Worm (Caenorhabditis elegans) whole organism, L4 larva: Measurements from ENCODE around the gene T21B10.4.

Experiments
- Y5F2A.4 ChIP-seq: fragments of 200-800 bp; sonication (Bioruptor generic); optimal IDR thresholded peaks from 2 replicates; lab custom pipeline; 2018; ENCODE audit warnings: mild to moderate bottlenecking, missing genetic modification characterization, missing compliant biosample characterization
- attf-4 ChIP-seq: sonication (generic microtip); optimal IDR thresholded peaks from 3 replicates; lab custom pipeline; 2017; ENCODE audit warnings: missing biosample characterization, missing genetic modification characterization
- ceh-28 ChIP-seq: fragments of 150-350 bp; optimal IDR thresholded peaks from 2 replicates; lab custom pipeline; 2014; ENCODE audit warnings: missing biosample characterization, missing genetic modification reagents, missing genetic modification characterization
- fkh-10 ChIP-seq: fragments of 150-350 bp; optimal IDR thresholded peaks from 2 replicates; lab custom pipeline; 2014; ENCODE audit warnings: missing biosample characterization, missing genetic modification reagents, missing genetic modification characterization
- madf-5 ChIP-seq, 2 experiments: fragments of 200-800 bp; sonication (Bioruptor generic); IDR thresholded peaks; 2 replicates each; pipeline ENCODE4 v1.3.6; 2022; ENCODE audit warnings: missing compliant biosample characterization in 2 of 2, missing genetic modification characterization in 2 of 2
- madf-9 ChIP-seq: fragments of 200-800 bp; sonication (Bioruptor generic); conservative IDR thresholded peaks from 2 replicates; pipeline ENCODE4 v1.3.6; 2022; ENCODE audit warnings: missing genetic modification reagents, missing genetic modification characterization, missing compliant biosample characterization
- mxl-2 ChIP-seq: fragments of 200-800 bp; sonication (Bioruptor generic); conservative IDR thresholded peaks from 2 replicates; pipeline ENCODE4 v1.3.6; 2022; ENCODE audit warnings: missing genetic modification reagents, missing genetic modification characterization, missing compliant biosample characterization
- nhr-28 ChIP-seq: fragments of 150-350 bp; optimal IDR thresholded peaks from 2 replicates; lab custom pipeline; 2014; ENCODE audit warnings: missing biosample characterization, missing genetic modification characterization
- nhr-6 ChIP-seq: fragments of 150-350 bp; optimal IDR thresholded peaks from 2 replicates; lab custom pipeline; 2014; ENCODE audit warnings: missing biosample characterization, missing genetic modification characterization
- nhr-77 ChIP-seq: fragments of 150-350 bp; optimal IDR thresholded peaks from 2 replicates; lab custom pipeline; 2014; ENCODE audit warnings: missing biosample characterization, missing genetic modification characterization
- unc-130 ChIP-seq: sonication (generic microtip); optimal IDR thresholded peaks from 2 replicates; lab custom pipeline; 2016; ENCODE audit warnings: missing genetic modification reagents, missing genetic modification characterization, missing compliant biosample characterization

- TF ChIP-seq attf-4 (tag; lab: Kevin White, UChicago) (no peak), nhr-6 (tag; lab: Kevin White, UChicago) (no peak), nhr-77 (no peak), nhr-28 (tag; lab: Kevin White, UChicago) (no peak), mxl-2 (GFP tag; lab: Robert Waterston, UW) (no peak), unc-130 (GFP tag; lab: Kevin White, UChicago) (no peak), Y5F2A.4 (GFP tag; lab: Kevin White, UChicago) (no peak), ceh-28 (tag; lab: Kevin White, UChicago) (no peak), madf-9 (no peak), fkh-10 (GFP tag; lab: Kevin White, UChicago) (no peak), madf-5 (GFP tag; IDR thresholded peaks at IDR 0.05; lab: Robert Waterston, UW) (no peak)
These were observed 1.6 kb upstream of the T21B10.4 start for ce11 chrII:8938907-8939622.
